Worm (Caenorhabditis elegans): ENCODE results near the gene unc-60.

DNA sequence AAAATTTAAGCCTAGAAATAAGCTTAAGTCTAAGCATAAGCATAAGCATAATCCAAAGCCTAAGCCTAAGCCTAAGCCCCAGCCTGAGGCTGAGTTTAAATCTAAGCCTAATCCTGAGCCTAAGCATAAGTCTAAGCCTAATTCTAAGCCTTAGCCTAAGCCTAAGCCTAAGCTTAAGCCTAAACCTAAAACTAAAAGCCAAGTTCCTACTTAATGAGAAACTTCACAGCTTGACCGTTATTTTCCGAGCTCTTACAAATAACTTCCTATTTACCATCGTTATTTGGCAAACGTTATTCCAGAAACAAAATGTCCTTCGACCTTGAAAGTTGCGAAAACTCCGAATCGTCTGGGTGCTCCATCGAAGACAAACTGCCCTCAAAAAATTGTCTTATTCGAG, 6.9 kb downstream of the unc-60 start, which contains the start of gene C38C3.4:
- TF ChIP-seq aptf-2 (GFP tag; conservative IDR thresholded peaks at IDR 0.05) = no peak
- no peak for TF ChIP-seq ztf-3 (GFP tag; optimal IDR thresholded peaks at IDR 0.05)
- TF ChIP-seq sdz-38 (tag; optimal IDR thresholded peaks at IDR 0.05) = no peak

All from whole organism, young adult.